Worm (Caenorhabditis elegans) whole organism, early embryonic: Measurements from ENCODE around the gene F53C3.3.

Experiments
- B0310.2 ChIP-seq: sonication (generic microtip); optimal IDR thresholded peaks from 2 replicates; lab custom pipeline; 2016; ENCODE audit warnings: mild to moderate bottlenecking, missing genetic modification characterization, missing compliant biosample characterization
- F13C5.2 ChIP-seq: sonication (generic microtip); optimal IDR thresholded peaks from 2 replicates; lab custom pipeline; 2017; ENCODE audit warnings: mild to moderate bottlenecking, missing genetic modification characterization, inconsistent platforms, missing compliant biosample characterization
- aly-1 ChIP-seq: sonication (generic microtip); optimal IDR thresholded peaks from 2 replicates; lab custom pipeline; 2016; ENCODE audit warnings: missing genetic modification characterization, missing compliant biosample characterization
- ama-1 ChIP-seq: fragments of 150-350 bp; optimal IDR thresholded peaks from 2 replicates; lab custom pipeline; 2014
- ets-7 ChIP-seq: sonication (generic microtip); optimal IDR thresholded peaks from 2 replicates; lab custom pipeline; 2016; ENCODE audit warnings: missing genotype, missing genetic modification characterization, missing compliant biosample characterization
- flt-1 ChIP-seq: fragments of 200-800 bp; sonication (Bioruptor generic); IDR thresholded peaks from 2 replicates; pipeline ENCODE4 v1.3.6; 2022; ENCODE audit warnings: missing genetic modification characterization, missing compliant biosample characterization
- hmbx-1 ChIP-seq: sonication (generic microtip); optimal IDR thresholded peaks from 2 replicates; lab custom pipeline; 2016; ENCODE audit warnings: mild to moderate bottlenecking, missing genetic modification characterization, missing compliant biosample characterization
- hnd-1 ChIP-seq: sonication (generic microtip); optimal IDR thresholded peaks from 2 replicates; lab custom pipeline; 2016; ENCODE audit warnings: missing genetic modification characterization, missing compliant biosample characterization
- sea-1 ChIP-seq: fragments of 200-800 bp; sonication (Bioruptor generic); conservative IDR thresholded peaks from 2 replicates; pipeline ENCODE4 v1.3.6; 2022; ENCODE audit warnings: missing genetic modification characterization, missing compliant biosample characterization
- tbx-11 ChIP-seq: fragments of 200-800 bp; sonication (Bioruptor generic); IDR thresholded peaks from 2 replicates; pipeline ENCODE4 v1.3.6; 2022; ENCODE audit warnings: missing genetic modification characterization, missing compliant biosample characterization
- tbx-37 ChIP-seq: fragments of 200-800 bp; sonication (Bioruptor generic); conservative IDR thresholded peaks from 2 replicates; pipeline ENCODE4 v1.3.6; 2022; ENCODE audit warnings: missing genetic modification reagents, missing genetic modification characterization, missing compliant biosample characterization
- tra-4 ChIP-seq: sonication (generic microtip); optimal IDR thresholded peaks from 2 replicates; lab custom pipeline; 2017; ENCODE audit warnings: missing genetic modification characterization, missing compliant biosample characterization

DNA sequence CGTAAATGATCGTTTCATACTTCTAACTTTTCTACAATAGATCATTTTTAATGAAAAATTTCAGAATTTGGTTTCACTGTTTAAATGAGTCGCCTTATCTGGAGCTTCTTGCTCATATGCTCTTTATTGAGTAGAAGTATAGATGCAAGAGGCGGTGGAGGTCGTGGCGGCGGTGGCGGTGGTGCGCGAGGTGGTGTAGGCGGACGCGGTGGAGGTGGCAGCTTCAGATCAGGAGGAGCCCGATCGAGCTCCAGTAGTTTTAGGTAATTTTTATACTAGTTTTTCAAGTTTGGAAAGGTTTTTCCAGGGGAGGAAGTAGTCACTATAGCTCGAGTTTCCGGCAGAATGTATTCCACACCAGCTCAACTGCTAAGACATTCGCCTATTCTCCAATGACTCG, at the start of gene F53C3.3:
- TF ChIP-seq tbx-37 (GFP tag; lab: Robert Waterston, UW) (no peak), ama-1 (lab: Kevin White, UChicago) (no peak), aly-1 (tag; lab: Kevin White, UChicago) (no peak), B0310.2 (tag; lab: Kevin White, UChicago) (no peak), ets-7 (tag; lab: Kevin White, UChicago) (no peak), F13C5.2 (no peak), tbx-11 (GFP tag; lab: Robert Waterston, UW) (no peak), flt-1 (GFP tag; lab: Robert Waterston, UW) (no peak), tra-4 (tag; lab: Kevin White, UChicago) (no peak), sea-1 (GFP tag; lab: Robert Waterston, UW) (no peak), hnd-1 (no peak), hmbx-1 (tag; lab: Kevin White, UChicago) (no peak)
